Fruit fly (Drosophila melanogaster) whole organism, embryonic: ENCODE measurements around the gene Ssl2.

Experiments used
- Atf6 ChIP-seq: fragments of 200-800 bp; sonication (Bioruptor generic); IDR thresholded peaks from 2 replicates; pipeline ENCODE4 v1.3.6; 2022; ENCODE audit warnings: missing biosample characterization, missing genetic modification characterization
- BEAF-32 ChIP-seq: fragments of 200-800 bp; sonication (Bioruptor generic); optimal IDR thresholded peaks from 3 replicates; lab custom pipeline; 2017; ENCODE audit warnings: missing biosample characterization, missing genetic modification characterization, mild to moderate bottlenecking, moderate library complexity, missing genetic modification reagents
- CG11093 ChIP-seq: fragments of 200-800 bp; sonication (Bioruptor generic); IDR thresholded peaks from 3 replicates; pipeline ENCODE4 v1.3.6; 2022; ENCODE audit warnings: missing biosample characterization, missing genetic modification characterization
- CG12071 ChIP-seq: fragments of 200-800 bp; sonication (Bioruptor generic); optimal IDR thresholded peaks from 3 replicates; lab custom pipeline; 2018; ENCODE audit warnings: missing biosample characterization, mild to moderate bottlenecking, missing genetic modification characterization
- CG12155 ChIP-seq: fragments of 200-800 bp; sonication (Bioruptor generic); optimal IDR thresholded peaks from 3 replicates; lab custom pipeline; 2016; ENCODE audit warnings: missing biosample characterization, missing genetic modification characterization
- CG13296 ChIP-seq: fragments of 200-800 bp; sonication (Bioruptor generic); optimal IDR thresholded peaks from 3 replicates; lab custom pipeline; 2018; ENCODE audit warnings: missing biosample characterization, mild to moderate bottlenecking, missing genetic modification characterization
- CG17612 ChIP-seq: fragments of 200-800 bp; sonication (Bioruptor generic); IDR thresholded peaks from 2 replicates; pipeline ENCODE4 v1.3.6; 2022; ENCODE audit warnings: missing biosample characterization, missing genetic modification characterization
- CG18011 ChIP-seq: fragments of 200-800 bp; sonication (Bioruptor generic); optimal IDR thresholded peaks from 2 replicates; lab custom pipeline; 2017; ENCODE audit warnings: missing biosample characterization, missing genetic modification characterization, mild to moderate bottlenecking, moderate library complexity, missing genotype
- CG1832 ChIP-seq: fragments of 200-800 bp; sonication (Bioruptor generic); optimal IDR thresholded peaks from 2 replicates; lab custom pipeline; 2017; ENCODE audit warnings: missing biosample characterization, mild to moderate bottlenecking, missing genetic modification characterization, inconsistent platforms
- CG2678 ChIP-seq: fragments of 200-800 bp; sonication (Bioruptor generic); optimal IDR thresholded peaks from 3 replicates; lab custom pipeline; 2019; ENCODE audit warnings: missing biosample characterization, mild to moderate bottlenecking, missing genetic modification characterization, moderate library complexity
- CG2875 ChIP-seq: fragments of 200-800 bp; sonication (Bioruptor generic); optimal IDR thresholded peaks from 2 replicates; lab custom pipeline; 2017; ENCODE audit warnings: missing biosample characterization, mild to moderate bottlenecking, missing genetic modification characterization, missing genetic modification reagents
- CG6689 ChIP-seq: fragments of 200-800 bp; sonication (Bioruptor generic); IDR thresholded peaks from 2 replicates; pipeline ENCODE4 v1.3.6; 2022; ENCODE audit warnings: missing biosample characterization, missing genetic modification characterization
- CG7357 ChIP-seq: fragments of 200-800 bp; sonication (Bioruptor generic); IDR thresholded peaks from 3 replicates; pipeline ENCODE4 v1.3.6; 2022; ENCODE audit warnings: missing biosample characterization, missing genetic modification characterization
- CG8281 ChIP-seq: fragments of 200-800 bp; sonication (Bioruptor generic); optimal IDR thresholded peaks from 2 replicates; lab custom pipeline; 2018; ENCODE audit warnings: missing biosample characterization, mild to moderate bottlenecking, missing genetic modification characterization, moderate library complexity
- CG8290 ChIP-seq, 3 experiments: fragments of 200-800 bp; sonication (Bioruptor generic); optimal IDR thresholded peaks; 2 replicates each; lab custom pipeline; 2016 to 2019; ENCODE audit warnings: missing biosample characterization in 3 of 3, missing genetic modification characterization in 3 of 3, mild to moderate bottlenecking in 2 of 3, moderate library complexity in 1 of 3
- CG9876 ChIP-seq: fragments of 200-800 bp; sonication (Bioruptor generic); optimal IDR thresholded peaks from 2 replicates; lab custom pipeline; 2016; ENCODE audit warnings: missing biosample characterization, missing genetic modification characterization
- CrebB ChIP-seq: fragments of 200-800 bp; sonication (Bioruptor generic); optimal IDR thresholded peaks from 3 replicates; lab custom pipeline; 2018; ENCODE audit warnings: missing biosample characterization, mild to moderate bottlenecking, missing genetic modification characterization
- D19B ChIP-seq: fragments of 200-800 bp; sonication (Bioruptor generic); optimal IDR thresholded peaks from 2 replicates; lab custom pipeline; 2017; ENCODE audit warnings: missing biosample characterization, mild to moderate bottlenecking, missing genetic modification characterization
- Doc3 ChIP-seq: fragments of 200-800 bp; sonication (Bioruptor generic); IDR thresholded peaks from 3 replicates; pipeline ENCODE4 v1.3.6; 2022; ENCODE audit warnings: missing biosample characterization, missing genetic modification characterization; ENCODE audit not compliant: partially characterized antibody
- Fer2 ChIP-seq: fragments of 200-800 bp; sonication (Bioruptor generic); optimal IDR thresholded peaks from 2 replicates; lab custom pipeline; 2018; ENCODE audit warnings: missing biosample characterization, mild to moderate bottlenecking, missing genetic modification characterization, moderate library complexity
- Gug ChIP-seq: fragments of 200-800 bp; sonication (Bioruptor generic); IDR thresholded peaks from 4 replicates; pipeline ENCODE4 v1.3.6; 2022; ENCODE audit warnings: missing biosample characterization, missing genetic modification characterization
- H15 ChIP-seq: fragments of 200-800 bp; sonication (Bioruptor generic); IDR thresholded peaks from 3 replicates; pipeline ENCODE4 v1.3.6; 2022; ENCODE audit warnings: missing biosample characterization, missing genetic modification characterization
- HHEX ChIP-seq: fragments of 200-800 bp; sonication (Bioruptor generic); optimal IDR thresholded peaks from 3 replicates; lab custom pipeline; 2017; ENCODE audit warnings: missing biosample characterization, mild to moderate bottlenecking, missing genetic modification characterization, missing genetic modification reagents
- HLH3B ChIP-seq: fragments of 200-800 bp; sonication (Bioruptor generic); IDR thresholded peaks from 2 replicates; pipeline ENCODE4 v1.3.6; 2022; ENCODE audit warnings: missing biosample characterization, missing genetic modification characterization
- Hand ChIP-seq: fragments of 200-800 bp; sonication (Bioruptor generic); optimal IDR thresholded peaks from 2 replicates; lab custom pipeline; 2017; ENCODE audit warnings: mild to moderate bottlenecking, missing biosample characterization, missing genetic modification reagents, missing genetic modification characterization
- Hr3 ChIP-seq: fragments of 200-800 bp; sonication (Bioruptor generic); optimal IDR thresholded peaks from 3 replicates; lab custom pipeline; 2016; ENCODE audit warnings: missing biosample characterization, missing genetic modification characterization
- MTF-1 ChIP-seq: fragments of 200-800 bp; sonication (Bioruptor generic); optimal IDR thresholded peaks from 2 replicates; lab custom pipeline; 2018; ENCODE audit warnings: missing biosample characterization, mild to moderate bottlenecking, missing genetic modification characterization, borderline replicate concordance
- Mad ChIP-seq: fragments of 200-800 bp; sonication (Bioruptor generic); optimal IDR thresholded peaks from 2 replicates; lab custom pipeline; 2016; ENCODE audit warnings: missing biosample characterization, missing genetic modification characterization
- NfI ChIP-seq: fragments of 200-800 bp; sonication (Bioruptor generic); optimal IDR thresholded peaks from 3 replicates; lab custom pipeline; 2018; ENCODE audit warnings: missing biosample characterization, mild to moderate bottlenecking, missing genetic modification characterization, moderate library complexity
- Oli ChIP-seq: fragments of 200-800 bp; sonication (Bioruptor generic); optimal IDR thresholded peaks from 2 replicates; lab custom pipeline; 2018; ENCODE audit warnings: missing biosample characterization, mild to moderate bottlenecking, missing genetic modification characterization, moderate library complexity
- Pdp1 ChIP-seq, 2 experiments: fragments of 200-800 bp; sonication (Bioruptor generic); optimal IDR thresholded peaks; 3 replicates each; lab custom pipeline; 2016; ENCODE audit warnings: missing biosample characterization in 2 of 2, missing genetic modification characterization in 2 of 2, mild to moderate bottlenecking in 1 of 2, moderate library complexity in 1 of 2
- Poxn ChIP-seq: fragments of 200-800 bp; sonication (Bioruptor generic); IDR thresholded peaks from 2 replicates; pipeline ENCODE4 v1.3.6; 2022; ENCODE audit warnings: missing biosample characterization, missing genetic modification characterization
- Rfx ChIP-seq: fragments of 200-800 bp; sonication (Bioruptor generic); IDR thresholded peaks from 2 replicates; pipeline ENCODE4 v1.3.6; 2022; ENCODE audit warnings: missing biosample characterization, missing genetic modification characterization
- ara ChIP-seq: fragments of 200-800 bp; sonication (Bioruptor generic); IDR thresholded peaks from 2 replicates; pipeline ENCODE4 v1.3.6; 2022; ENCODE audit warnings: missing biosample characterization, missing genetic modification characterization
- bcd ChIP-seq: fragments of 200-800 bp; sonication (Bioruptor generic); optimal IDR thresholded peaks from 2 replicates; lab custom pipeline; 2017; ENCODE audit warnings: missing biosample characterization, mild to moderate bottlenecking, missing genetic modification characterization
- ci ChIP-seq: fragments of 200-800 bp; sonication (Bioruptor generic); IDR thresholded peaks from 3 replicates; pipeline ENCODE4 v1.3.6; 2022; ENCODE audit warnings: missing biosample characterization, missing genetic modification characterization
- fru ChIP-seq: fragments of >200 bp; optimal IDR thresholded peaks from 2 replicates; lab custom pipeline; 2017
- mam ChIP-seq: fragments of 200-800 bp; sonication (Bioruptor generic); optimal IDR thresholded peaks from 3 replicates; lab custom pipeline; 2016; ENCODE audit warnings: missing biosample characterization, missing genetic modification characterization
- nau ChIP-seq: fragments of 200-800 bp; sonication (Bioruptor generic); optimal IDR thresholded peaks from 3 replicates; lab custom pipeline; 2017; ENCODE audit warnings: missing biosample characterization, mild to moderate bottlenecking, missing genetic modification characterization, missing genetic modification reagents
- oc ChIP-seq: fragments of 200-800 bp; sonication (Bioruptor generic); optimal IDR thresholded peaks from 2 replicates; lab custom pipeline; 2018; ENCODE audit warnings: missing biosample characterization, mild to moderate bottlenecking, missing genetic modification characterization, moderate library complexity
- psq ChIP-seq: fragments of 200-800 bp; sonication (Bioruptor generic); optimal IDR thresholded peaks from 2 replicates; lab custom pipeline; 2017; ENCODE audit warnings: missing biosample characterization, missing genetic modification characterization
- pzg ChIP-seq: fragments of 200-800 bp; sonication (Bioruptor generic); optimal IDR thresholded peaks from 3 replicates; lab custom pipeline; 2018; ENCODE audit warnings: missing biosample characterization, mild to moderate bottlenecking, missing genetic modification characterization, moderate library complexity
- rib ChIP-seq: fragments of 200-800 bp; sonication (Bioruptor generic); IDR thresholded peaks from 2 replicates; pipeline ENCODE4 v1.3.6; 2022; ENCODE audit warnings: missing biosample characterization, missing genetic modification characterization
- sim ChIP-seq: fragments of 200-800 bp; sonication (Bioruptor generic); IDR thresholded peaks from 2 replicates; pipeline ENCODE4 v1.3.6; 2022; ENCODE audit warnings: missing biosample characterization, missing genetic modification characterization
- tll ChIP-seq, 2 experiments: fragments of 200-800 bp in 1 of 2; fragments of >200 bp in 1 of 2; sonication (Bioruptor generic) in 1 of 2; optimal IDR thresholded peaks; 2 replicates each; lab custom pipeline; 2017 to 2019; ENCODE audit warnings: missing biosample characterization in 2 of 2, missing genetic modification characterization in 2 of 2, mild to moderate bottlenecking in 1 of 2, moderate library complexity in 1 of 2
- tna ChIP-seq: fragments of 200-800 bp; sonication (Bioruptor generic); IDR thresholded peaks from 2 replicates; pipeline ENCODE4 v1.3.6; 2022; ENCODE audit warnings: missing biosample characterization, missing genetic modification characterization; ENCODE audit not compliant: partially characterized antibody
- twi ChIP-seq: fragments of 200-800 bp; optimal IDR thresholded peaks from 2 replicates; lab custom pipeline; 2019; ENCODE audit warnings: missing biosample characterization, mild to moderate bottlenecking, missing genetic modification characterization, moderate library complexity
- zen ChIP-seq: fragments of 200-800 bp; sonication (Bioruptor generic); optimal IDR thresholded peaks from 3 replicates; lab custom pipeline; 2018; ENCODE audit warnings: missing biosample characterization, mild to moderate bottlenecking, missing genetic modification characterization, moderate library complexity
- zf30C ChIP-seq: fragments of 200-800 bp; sonication (Bioruptor generic); optimal IDR thresholded peaks from 3 replicates; lab custom pipeline; 2018; ENCODE audit warnings: missing biosample characterization, mild to moderate bottlenecking, missing genetic modification characterization

Ssl2 gene

DNA sequence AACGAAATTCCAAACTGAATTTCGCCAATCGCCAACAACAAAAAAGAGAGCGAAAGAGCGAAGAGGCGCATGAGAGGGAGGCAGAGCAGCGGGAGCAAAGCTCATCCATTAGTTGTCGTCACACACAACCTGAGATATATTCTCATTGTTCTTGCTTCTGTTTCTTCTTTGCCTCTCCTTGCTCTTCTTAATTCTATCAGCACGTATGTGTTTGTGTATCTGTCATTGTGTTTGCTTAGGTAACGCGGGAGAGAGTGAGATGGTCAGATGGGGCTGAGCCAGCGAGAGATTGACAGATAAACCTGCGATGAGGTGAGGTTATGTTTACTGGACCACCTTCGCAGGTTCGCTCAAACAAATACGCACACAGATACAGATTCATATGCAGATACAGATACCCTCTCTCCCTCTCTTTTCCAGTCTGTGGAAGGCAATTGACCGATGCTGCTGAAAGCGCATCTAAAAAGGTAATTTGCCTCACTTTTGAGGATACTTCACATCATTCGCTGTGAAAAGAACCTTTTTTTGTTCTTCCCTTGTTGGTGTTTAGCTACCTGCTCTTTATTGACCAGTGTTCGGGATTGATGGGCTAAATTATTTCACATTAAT, 41.7 kb upstream of the Ssl2 start:
- TF ChIP-seq tna (GFP tag; lab: Robert Waterston, UW) = no peak
- peak; percentile 26 for TF ChIP-seq psq
- peak; percentile 4 for TF ChIP-seq CG2875 (GFP tag; lab: Kevin White, UChicago)
- TF ChIP-seq Mad (GFP tag; lab: Kevin White, UChicago) = no peak
- no peak for TF ChIP-seq H15 (GFP tag; lab: Robert Waterston, UW)
- TF ChIP-seq CG8290 (GFP tag; optimal IDR thresholded peaks at IDR 0.05; lab: Kevin White, UChicago) = no peak
- peak in 1 of 2 experiments; percentile 38 for TF ChIP-seq CG8290 (tag; optimal IDR thresholded peaks at IDR 0.05; lab: Kevin White, UChicago)
- TF ChIP-seq ara (GFP tag; lab: Robert Waterston, UW) = no peak
- no peak for TF ChIP-seq CG8281 (tag; lab: Kevin White, UChicago)
- TF ChIP-seq CG12071 (GFP tag; lab: Kevin White, UChicago) = peak; percentile 43
- TF ChIP-seq oc (tag; lab: Kevin White, UChicago) = no peak
- no peak for TF ChIP-seq CG7357
- TF ChIP-seq CG2678 (tag; lab: Kevin White, UChicago) = peak; percentile 10
- peak; percentile 15 for TF ChIP-seq HHEX (GFP tag; lab: Kevin White, UChicago)
- TF ChIP-seq Hand = no peak
- TF ChIP-seq CG6689 (GFP tag; lab: Robert Waterston, UW) = peak; percentile 33; the same call in 1 of the 2 replicates
- TF ChIP-seq fru (lab: Kevin White, UChicago) = no peak
- no peak for TF ChIP-seq mam (GFP tag; lab: Kevin White, UChicago)
- TF ChIP-seq Gug (GFP tag; lab: Robert Waterston, UW) = no peak
- TF ChIP-seq Oli (tag; lab: Kevin White, UChicago) = no peak
- no peak for TF ChIP-seq pzg
- TF ChIP-seq Poxn (GFP tag; lab: Robert Waterston, UW) = no peak
- TF ChIP-seq Atf6 (GFP tag; lab: Robert Waterston, UW) = 0 out of 2 replicates have a peak, but pooled peaks have one; percentile 13
- peak in 1 of 2 experiments; percentile 76 for TF ChIP-seq Pdp1 (GFP tag; optimal IDR thresholded peaks at IDR 0.05; lab: Kevin White, UChicago)
- peak in 1 of 2 experiments; percentile 89 for TF ChIP-seq tll (GFP tag; optimal IDR thresholded peaks at IDR 0.05; lab: Kevin White, UChicago)
- no peak for TF ChIP-seq CG9876
- TF ChIP-seq sim (GFP tag; lab: Robert Waterston, UW) = no peak
- TF ChIP-seq CrebB (tag; lab: Kevin White, UChicago) = peak; percentile 55
- TF ChIP-seq CG12155 (GFP tag; lab: Kevin White, UChicago) = peak; percentile 30
- TF ChIP-seq Fer2 (tag; lab: Kevin White, UChicago) = no peak
- no peak for TF ChIP-seq NfI (GFP tag; lab: Kevin White, UChicago)
- no peak for TF ChIP-seq CG17612 (GFP tag; lab: Robert Waterston, UW)
- TF ChIP-seq D19B (GFP tag; lab: Kevin White, UChicago) = no peak
- TF ChIP-seq ci = peak; percentile 64
- TF ChIP-seq CG11093 (GFP tag; lab: Robert Waterston, UW) = no peak
- TF ChIP-seq nau (GFP tag; lab: Kevin White, UChicago) = peak; percentile 4
- no peak for TF ChIP-seq Rfx
- TF ChIP-seq twi = peak; percentile 35
- no peak for TF ChIP-seq CG13296 (GFP tag; lab: Kevin White, UChicago)
- peak; percentile 71 for TF ChIP-seq zen (tag; lab: Kevin White, UChicago)
- no peak for TF ChIP-seq CG18011 (GFP tag; lab: Kevin White, UChicago)
- TF ChIP-seq rib = peak; percentile 14; the same call in 1 of the 2 replicates
- TF ChIP-seq HLH3B (GFP tag; lab: Robert Waterston, UW) = no peak
- TF ChIP-seq CG1832 = peak; percentile 37
- no peak for TF ChIP-seq zf30C
- peak; percentile 0 for TF ChIP-seq MTF-1 (GFP tag; lab: Kevin White, UChicago)
- no peak for TF ChIP-seq Hr3 (GFP tag; lab: Kevin White, UChicago)
- TF ChIP-seq bcd (GFP tag; lab: Kevin White, UChicago) = no peak
- no peak for TF ChIP-seq Doc3
- no peak for TF ChIP-seq BEAF-32 (GFP tag; lab: Kevin White, UChicago)
